Fruit fly (Drosophila melanogaster): ENCODE measurements around the gene Fum3.
A peak's percentile ranks its signal among the peaks of the same experiment; 100 is the strongest.

The Fum3 gene

DNA sequence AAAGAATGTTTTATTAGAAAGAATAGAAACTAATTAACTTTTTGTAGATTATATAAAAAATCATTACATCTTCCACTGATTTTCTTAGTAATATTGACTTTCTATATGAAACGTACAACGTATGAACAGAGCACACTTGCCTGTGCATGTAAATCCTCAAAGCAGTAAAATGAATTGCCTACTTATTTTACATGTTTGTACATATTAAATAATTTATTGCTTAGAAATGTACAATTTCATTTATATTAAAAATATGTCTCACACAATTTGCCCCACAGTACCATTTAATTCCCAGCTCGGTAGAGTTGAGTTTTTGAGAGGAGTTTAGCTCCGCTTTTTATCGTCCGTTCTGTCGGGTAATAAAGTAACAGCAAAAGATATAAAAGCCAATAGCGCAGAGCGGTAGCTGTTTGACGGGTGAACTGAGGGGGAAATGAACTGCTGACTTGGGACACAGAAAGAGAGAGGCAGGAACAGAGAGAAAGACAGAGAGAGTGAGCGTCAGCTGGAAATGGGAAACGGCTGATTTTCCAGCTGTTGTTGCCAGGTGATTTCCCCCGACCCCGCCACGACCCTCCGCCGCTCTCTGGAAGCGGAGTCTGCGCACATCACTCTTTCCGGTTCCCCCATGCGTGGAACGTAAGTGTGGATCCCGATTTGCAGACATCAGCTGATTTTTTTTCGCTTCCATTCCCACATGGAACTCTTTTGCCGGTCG lies 27.6 kb upstream of the Fum3 start (continued):
- TF ChIP-seq CG34376 (GFP tag; optimal IDR thresholded peaks at IDR 0.05) (peak; percentile 63), Dref (GFP tag; IDR thresholded peaks at IDR 0.05) (no peak), CG31365 (tag; optimal IDR thresholded peaks at IDR 0.05) (peak; percentile 40), p53 (GFP tag; optimal IDR thresholded peaks at IDR 0.05) (no peak), crol (GFP tag; IDR thresholded peaks at IDR 0.05) (peak; percentile 96), pros (GFP tag; optimal IDR thresholded peaks at IDR 0.05) (peak; percentile 51), D (optimal IDR thresholded peaks at IDR 0.05) (no peak), D (GFP tag; optimal IDR thresholded peaks at IDR 0.05) (no peak), pfk (GFP tag; optimal IDR thresholded peaks at IDR 0.05) (peak; percentile 62), ato (GFP tag; IDR thresholded peaks at IDR 0.05; ENCODE audit: partially characterized antibody) (no peak), repo (GFP tag; optimal IDR thresholded peaks at IDR 0.05) (no peak), Asciz (GFP tag; optimal IDR thresholded peaks at IDR 0.05) (peak; percentile 23), D19A (tag; optimal IDR thresholded peaks at IDR 0.05) (no peak), Dfd (GFP tag; optimal IDR thresholded peaks at IDR 0.05) (no peak), CG13894 (tag; optimal IDR thresholded peaks at IDR 0.05) (peak; percentile 62), esg (GFP tag; conservative IDR thresholded peaks at IDR 0.05) (no peak), CG31441 (GFP tag; IDR thresholded peaks at IDR 0.05) (0 out of 2 replicates have a peak, but pooled peaks have one; percentile 9), Dip2 (GFP tag; IDR thresholded peaks at IDR 0.05) (no peak), CG5180 (GFP tag; optimal IDR thresholded peaks at IDR 0.05) (peak; percentile 28), CG18619 (GFP tag; optimal IDR thresholded peaks at IDR 0.05) (no peak), bbx (GFP tag; IDR thresholded peaks at IDR 0.05; ENCODE audit: partially characterized antibody) (peak; percentile 55), scrt (GFP tag; optimal IDR thresholded peaks at IDR 0.05) (peak; percentile 40), CG12769 (tag; optimal IDR thresholded peaks at IDR 0.05) (peak; percentile 71), CG11723 (GFP tag; optimal IDR thresholded peaks at IDR 0.05) (peak; percentile 50), prd (optimal IDR thresholded peaks at IDR 0.05) (no peak), prd (GFP tag; IDR thresholded peaks at IDR 0.05) (no peak), nerfin-1 (tag; optimal IDR thresholded peaks at IDR 0.05) (peak; percentile 59), HHEX (GFP tag; optimal IDR thresholded peaks at IDR 0.05) (peak; percentile 51), CG15514 (GFP tag; optimal IDR thresholded peaks at IDR 0.05) (peak; percentile 25), CG18599 (GFP tag; optimal IDR thresholded peaks at IDR 0.05) (peak; percentile 58), Dbx (GFP tag; IDR thresholded peaks at IDR 0.05) (peak; percentile 57; the same call in 1 of the 3 replicates), CG15269 (tag; optimal IDR thresholded peaks at IDR 0.05) (peak; percentile 24), gem (tag; optimal IDR thresholded peaks at IDR 0.05) (peak; percentile 0), kni (GFP tag; optimal IDR thresholded peaks at IDR 0.05) (peak; percentile 79), wdn (GFP tag; IDR thresholded peaks at IDR 0.05) (no peak), CG4707 (GFP tag; optimal IDR thresholded peaks at IDR 0.05) (peak; percentile 41), NK7.1 (GFP tag; optimal IDR thresholded peaks at IDR 0.05) (no peak), kah (GFP tag; optimal IDR thresholded peaks at IDR 0.05) (peak; percentile 42), nom (GFP tag; optimal IDR thresholded peaks at IDR 0.05) (peak; percentile 84), CG32767 (GFP tag; IDR thresholded peaks at IDR 0.05) (peak; percentile 8; the same call in 1 of the 2 replicates), vvl (GFP tag; IDR thresholded peaks at IDR 0.05) (peak; percentile 61; the same call in 1 of the 2 replicates), CG3163 (GFP tag; optimal IDR thresholded peaks at IDR 0.05) (peak; percentile 22), ac (GFP tag; optimal IDR thresholded peaks at IDR 0.05) (peak; percentile 28), odd (GFP tag; optimal IDR thresholded peaks at IDR 0.05) (peak; percentile 53), Dll (GFP tag; IDR thresholded peaks at IDR 0.05; ENCODE audit: partially characterized antibody) (peak; percentile 57; the same call in 3 of the 4 replicates), CG32532 (GFP tag; IDR thresholded peaks at IDR 0.05) (peak; percentile 48; the same call in 1 of the 2 replicates), hb (GFP tag; IDR thresholded peaks at IDR 0.05; ENCODE audit: partially characterized antibody) (no peak), CG17912 (GFP tag; optimal IDR thresholded peaks at IDR 0.05) (peak; percentile 49)

Data from whole organism, embryonic.